Worm (Caenorhabditis elegans) whole organism, midembryonic: ENCODE results near the gene eral-1.

Experiments used
- T22C8.4 ChIP-seq: fragments of 200-800 bp; sonication (Bioruptor generic); IDR thresholded peaks from 2 replicates; pipeline ENCODE4 v1.3.6; 2022; ENCODE audit warnings: missing genetic modification characterization, missing compliant biosample characterization
- cog-1 ChIP-seq: sonication (generic microtip); optimal IDR thresholded peaks from 2 replicates; lab custom pipeline; 2016; ENCODE audit warnings: missing genetic modification characterization, missing compliant biosample characterization
- flt-1 ChIP-seq: fragments of 200-800 bp; sonication (Bioruptor generic); IDR thresholded peaks from 2 replicates; pipeline ENCODE4 v1.3.6; 2022; ENCODE audit warnings: missing genetic modification characterization, missing compliant biosample characterization
- med-1 ChIP-seq: sonication (generic microtip); optimal IDR thresholded peaks from 2 replicates; lab custom pipeline; 2017; ENCODE audit warnings: missing genetic modification characterization, mild to moderate bottlenecking, missing compliant biosample characterization, antibody characterized with exemption, missing genetic modification reagents; ENCODE audit not compliant: insufficient read depth
- ref-1 ChIP-seq: fragments of 200-800 bp; sonication (Bioruptor generic); conservative IDR thresholded peaks from 2 replicates; pipeline ENCODE4 v1.3.6; 2022; ENCODE audit warnings: missing genetic modification reagents, missing genetic modification characterization, missing compliant biosample characterization
- tab-1 ChIP-seq: fragments of 200-800 bp; sonication (Bioruptor generic); IDR thresholded peaks from 2 replicates; pipeline ENCODE4 v1.3.6; 2022; ENCODE audit warnings: missing genetic modification characterization, missing compliant biosample characterization
- ztf-23 ChIP-seq: fragments of 200-800 bp; sonication (Bioruptor generic); IDR thresholded peaks from 2 replicates; pipeline ENCODE4 v1.3.6; 2022; ENCODE audit warnings: missing genetic modification reagents, missing genetic modification characterization, missing compliant biosample characterization
- ztf-29 ChIP-seq: fragments of 200-800 bp; sonication (Bioruptor generic); IDR thresholded peaks from 2 replicates; pipeline ENCODE4 v1.3.6; 2022; ENCODE audit warnings: missing genetic modification reagents, missing genetic modification characterization, missing compliant biosample characterization

DNA sequence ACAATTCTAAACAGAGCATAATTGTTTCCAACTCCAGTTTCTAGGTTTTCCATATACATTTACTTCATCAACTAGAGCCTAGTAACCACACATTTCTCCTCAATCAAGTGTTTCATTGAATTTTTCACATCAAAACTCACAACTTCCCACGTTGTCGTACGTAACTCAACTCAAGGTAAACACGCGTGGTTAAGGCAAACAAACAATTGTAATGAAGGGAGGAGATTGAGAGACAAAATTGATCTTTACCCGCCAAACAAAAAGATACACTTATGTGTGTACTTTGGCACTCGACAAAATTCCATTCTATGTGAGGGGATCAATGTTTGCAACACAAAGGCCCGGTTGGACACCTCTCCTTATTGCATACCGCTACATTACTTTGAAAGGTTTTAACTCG lies 15.8 kb upstream of the eral-1 start, which contains the start of gene nhr-19:
- TF ChIP-seq cog-1 (tag; lab: Kevin White, UChicago), result no peak
- TF ChIP-seq ref-1 (GFP tag; lab: Robert Waterston, UW), result no peak
- no peak for TF ChIP-seq flt-1 (GFP tag; lab: Robert Waterston, UW)
- no peak for TF ChIP-seq ztf-23
- no peak for TF ChIP-seq ztf-29 (GFP tag; lab: Robert Waterston, UW)
- no peak for TF ChIP-seq tab-1 (GFP tag; lab: Robert Waterston, UW)
- no peak for TF ChIP-seq T22C8.4
- no peak for TF ChIP-seq med-1 (GFP tag; lab: Kevin White, UChicago)
